Worm (Caenorhabditis elegans) whole organism, early embryonic: ENCODE data around the gene siah-1.
A peak's percentile ranks its signal among the peaks of the same experiment; 100 is the strongest.

Experiments used
- B0310.2 ChIP-seq: sonication (generic microtip); optimal IDR thresholded peaks from 2 replicates; lab custom pipeline; 2016; ENCODE audit warnings: mild to moderate bottlenecking, missing genetic modification characterization, missing compliant biosample characterization
- F13C5.2 ChIP-seq: sonication (generic microtip); optimal IDR thresholded peaks from 2 replicates; lab custom pipeline; 2017; ENCODE audit warnings: mild to moderate bottlenecking, missing genetic modification characterization, inconsistent platforms, missing compliant biosample characterization
- aly-1 ChIP-seq: sonication (generic microtip); optimal IDR thresholded peaks from 2 replicates; lab custom pipeline; 2016; ENCODE audit warnings: missing genetic modification characterization, missing compliant biosample characterization
- ama-1 ChIP-seq: fragments of 150-350 bp; optimal IDR thresholded peaks from 2 replicates; lab custom pipeline; 2014
- ceh-13 ChIP-seq: fragments of 200-800 bp; sonication (Bioruptor generic); optimal IDR thresholded peaks from 2 replicates; lab custom pipeline; 2018; ENCODE audit warnings: mild to moderate bottlenecking, missing genetic modification characterization, missing compliant biosample characterization
- ceh-36 ChIP-seq: sonication (generic microtip); optimal IDR thresholded peaks from 2 replicates; lab custom pipeline; 2016; ENCODE audit warnings: missing genetic modification characterization, inconsistent platforms, missing compliant biosample characterization
- ets-7 ChIP-seq: sonication (generic microtip); optimal IDR thresholded peaks from 2 replicates; lab custom pipeline; 2016; ENCODE audit warnings: missing genotype, missing genetic modification characterization, missing compliant biosample characterization
- flt-1 ChIP-seq: fragments of 200-800 bp; sonication (Bioruptor generic); IDR thresholded peaks from 2 replicates; pipeline ENCODE4 v1.3.6; 2022; ENCODE audit warnings: missing genetic modification characterization, missing compliant biosample characterization
- hmbx-1 ChIP-seq: sonication (generic microtip); optimal IDR thresholded peaks from 2 replicates; lab custom pipeline; 2016; ENCODE audit warnings: mild to moderate bottlenecking, missing genetic modification characterization, missing compliant biosample characterization
- hmg-4 ChIP-seq: fragments of 200-800 bp; sonication (Bioruptor generic); optimal IDR thresholded peaks from 2 replicates; lab custom pipeline; 2018; ENCODE audit warnings: mild to moderate bottlenecking, missing genetic modification characterization, missing compliant biosample characterization
- hnd-1 ChIP-seq: sonication (generic microtip); optimal IDR thresholded peaks from 2 replicates; lab custom pipeline; 2016; ENCODE audit warnings: missing genetic modification characterization, missing compliant biosample characterization
- pes-1 ChIP-seq: fragments of 200-800 bp; sonication (Bioruptor generic); IDR thresholded peaks from 2 replicates; pipeline ENCODE4 v1.3.6; 2022; ENCODE audit warnings: missing genetic modification reagents, missing genetic modification characterization, missing compliant biosample characterization
- scrt-1 ChIP-seq: fragments of 200-800 bp; sonication (Bioruptor generic); IDR thresholded peaks from 2 replicates; pipeline ENCODE4 v1.3.6; 2022; ENCODE audit warnings: missing genetic modification characterization, missing compliant biosample characterization
- sea-1 ChIP-seq: fragments of 200-800 bp; sonication (Bioruptor generic); conservative IDR thresholded peaks from 2 replicates; pipeline ENCODE4 v1.3.6; 2022; ENCODE audit warnings: missing genetic modification characterization, missing compliant biosample characterization
- tbx-11 ChIP-seq: fragments of 200-800 bp; sonication (Bioruptor generic); IDR thresholded peaks from 2 replicates; pipeline ENCODE4 v1.3.6; 2022; ENCODE audit warnings: missing genetic modification characterization, missing compliant biosample characterization
- tbx-37 ChIP-seq: fragments of 200-800 bp; sonication (Bioruptor generic); conservative IDR thresholded peaks from 2 replicates; pipeline ENCODE4 v1.3.6; 2022; ENCODE audit warnings: missing genetic modification reagents, missing genetic modification characterization, missing compliant biosample characterization
- tra-4 ChIP-seq: sonication (generic microtip); optimal IDR thresholded peaks from 2 replicates; lab custom pipeline; 2017; ENCODE audit warnings: missing genetic modification characterization, missing compliant biosample characterization

The siah-1 gene

ce11 chrIV:3751001-3751400 is 7.2 kb downstream of the siah-1 start, which contains the start of gene ugt-45:
Gene ugt-45 (minus strand): TSS chrIV:3751101.
- no peak for TF ChIP-seq hmbx-1

ce11 chrIV:3752276-3752675 is 8.4 kb downstream of the siah-1 start:
- TF ChIP-seq ceh-13 (GFP tag; lab: Kevin White, UChicago) (no peak), sea-1 (GFP tag; lab: Robert Waterston, UW) (no peak), tra-4 (tag; lab: Kevin White, UChicago) (no peak), scrt-1 (no peak), tbx-37 (GFP tag; lab: Robert Waterston, UW) (no peak)

ce11 chrIV:3755355-3755754 is 11.5 kb downstream of the siah-1 start, which contains the start of gene Y37E11AR.7:
Gene Y37E11AR.7 (minus strand): TSS chrIV:3755455.
- no peak for TF ChIP-seq ama-1
- no peak for TF ChIP-seq ets-7
- no peak for TF ChIP-seq aly-1
- TF ChIP-seq F13C5.2 (tag; lab: Kevin White, UChicago), result no peak

- TF ChIP-seq ets-7 (no peak), ceh-36 (tag; lab: Kevin White, UChicago) (no peak), scrt-1 (no peak)
Observed at ce11 chrIV:3755921-3756320, 12.1 kb downstream of the siah-1 start, which contains the start of gene best-20. Gene best-20 (plus strand): TSS chrIV:3756221.

- TF ChIP-seq flt-1 (GFP tag; lab: Robert Waterston, UW) (no peak), tbx-11 (GFP tag; lab: Robert Waterston, UW) (no peak), hmg-4 (GFP tag; lab: Kevin White, UChicago) (no peak), hnd-1 (tag; lab: Kevin White, UChicago) (no peak), B0310.2 (tag; lab: Kevin White, UChicago) (no peak), F13C5.2 (tag; lab: Kevin White, UChicago) (no peak)
Observed at ce11 chrIV:3759823-3760222, 16.0 kb downstream of the siah-1 start.

ce11 chrIV:3764012-3764549 is 20.2 kb downstream of the siah-1 start:
- TF ChIP-seq ets-7, result no peak
- no peak for TF ChIP-seq tra-4 (tag; lab: Kevin White, UChicago)
- TF ChIP-seq ceh-36 (tag; lab: Kevin White, UChicago), result peak; percentile 22
- TF ChIP-seq ama-1, result no peak

- TF ChIP-seq hmg-4 (GFP tag; lab: Kevin White, UChicago) (peak; percentile 17), hmbx-1 (no peak)
Observed at ce11 chrIV:3765457-3765856, 21.6 kb downstream of the siah-1 start.

- TF ChIP-seq pes-1 (GFP tag; lab: Robert Waterston, UW) (no peak), sea-1 (GFP tag; lab: Robert Waterston, UW) (no peak)
Observed at ce11 chrIV:3766589-3766988, 22.7 kb downstream of the siah-1 start, which contains the start of gene vab-2. Gene vab-2 (minus strand): TSS chrIV:3766826.

ce11 chrIV:3767749-3768148 is 23.9 kb downstream of the siah-1 start:
- peak; percentile 61 for TF ChIP-seq hmg-4 (GFP tag; lab: Kevin White, UChicago)
- no peak for TF ChIP-seq ama-1
- no peak for TF ChIP-seq ceh-36 (tag; lab: Kevin White, UChicago)

ce11 chrIV:3771182-3771581 is 27.3 kb downstream of the siah-1 start:
- TF ChIP-seq pes-1 (GFP tag; lab: Robert Waterston, UW), result peak; percentile 46; the same call in 1 of the 2 replicates

- no peak for TF ChIP-seq ama-1
- no peak for TF ChIP-seq scrt-1
- TF ChIP-seq ets-7, result no peak
- TF ChIP-seq aly-1, result no peak
- TF ChIP-seq B0310.2 (tag; lab: Kevin White, UChicago), result no peak
- no peak for TF ChIP-seq hmg-4 (GFP tag; lab: Kevin White, UChicago)
- no peak for TF ChIP-seq tbx-37 (GFP tag; lab: Robert Waterston, UW)
- TF ChIP-seq sea-1 (GFP tag; lab: Robert Waterston, UW), result no peak
- no peak for TF ChIP-seq F13C5.2 (tag; lab: Kevin White, UChicago)
- no peak for TF ChIP-seq pes-1 (GFP tag; lab: Robert Waterston, UW)
- TF ChIP-seq ceh-36 (tag; lab: Kevin White, UChicago), result no peak
- no peak for TF ChIP-seq tra-4 (tag; lab: Kevin White, UChicago)
- no peak for TF ChIP-seq hnd-1 (tag; lab: Kevin White, UChicago)
- TF ChIP-seq flt-1 (GFP tag; lab: Robert Waterston, UW), result no peak
- no peak for TF ChIP-seq hmbx-1
- TF ChIP-seq ceh-13 (GFP tag; lab: Kevin White, UChicago), result no peak
- TF ChIP-seq tbx-11 (GFP tag; lab: Robert Waterston, UW), result no peak
Observed at ce11 chrIV:3774160-3774559, 30.3 kb downstream of the siah-1 start.
